Worm (Caenorhabditis elegans): ENCODE results near the gene T05C3.2.

DNA sequence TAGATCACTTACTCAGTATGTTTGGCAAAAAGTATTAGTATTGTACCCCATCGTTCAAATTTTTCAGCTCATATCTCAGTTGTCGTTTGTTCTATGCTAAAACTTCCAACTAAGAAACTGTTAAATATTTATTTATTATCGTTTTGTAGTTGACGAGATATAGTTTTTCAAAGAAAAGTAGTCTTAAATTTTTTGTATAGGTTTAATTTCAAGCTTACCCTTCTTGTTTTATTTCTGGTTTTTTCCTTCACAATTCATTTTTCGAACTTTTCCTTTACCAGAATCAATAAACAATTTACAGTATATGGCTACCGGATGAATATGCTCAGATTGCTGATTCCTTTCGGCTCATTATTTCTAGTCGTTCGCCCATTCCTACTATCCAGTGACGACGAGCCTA lies 47.7 kb upstream of the T05C3.2 start, which contains the start of gene F08F3.1:
- TF ChIP-seq ztf-26 (tag; optimal IDR thresholded peaks at IDR 0.05) = no peak
- TF ChIP-seq ceh-27 (GFP tag; optimal IDR thresholded peaks at IDR 0.05) = no peak
- TF ChIP-seq ama-1 (optimal IDR thresholded peaks at IDR 0.05) = no peak
- TF ChIP-seq ama-1 (GFP tag; optimal IDR thresholded peaks at IDR 0.05) = no peak
- no peak for TF ChIP-seq aptf-2 (GFP tag; conservative IDR thresholded peaks at IDR 0.05)
- TF ChIP-seq F37B4.10 (GFP tag; IDR thresholded peaks at IDR 0.05) = no peak
- no peak for TF ChIP-seq ceh-100 (GFP tag; IDR thresholded peaks at IDR 0.05)
- no peak for TF ChIP-seq unc-62 (GFP tag; optimal IDR thresholded peaks at IDR 0.05)
- TF ChIP-seq tbp1 (GFP tag; optimal IDR thresholded peaks at IDR 0.05) = no peak
- TF ChIP-seq egrh-3 (GFP tag; IDR thresholded peaks at IDR 0.05) = no peak
- no peak for TF ChIP-seq attf-5 (GFP tag; optimal IDR thresholded peaks at IDR 0.05)
- TF ChIP-seq efl-1 (GFP tag; optimal IDR thresholded peaks at IDR 0.05) = no peak
- TF ChIP-seq snpc-4 (GFP tag; optimal IDR thresholded peaks at IDR 0.05) = no peak
- no peak for TF ChIP-seq snpc-4 (tag; optimal IDR thresholded peaks at IDR 0.05)
- no peak for TF ChIP-seq egl-18 (GFP tag; IDR thresholded peaks at IDR 0.05)
